Worm (Caenorhabditis elegans) whole organism, mixed stage, embryonic: ENCODE measurements around the gene rpn-9.

ENCODE experiments used
- blmp-1 ChIP-seq: fragments of 150-350 bp; optimal IDR thresholded peaks from 2 replicates; lab custom pipeline; 2014; ENCODE audit warnings: missing biosample characterization, missing genetic modification characterization
- ces-1 ChIP-seq: fragments of 150-350 bp; optimal IDR thresholded peaks from 2 replicates; lab custom pipeline; 2014; ENCODE audit warnings: missing biosample characterization, missing genetic modification reagents, missing genetic modification characterization
- drap-1 ChIP-seq: fragments of 200-800 bp; sonication (Bioruptor generic); optimal IDR thresholded peaks from 3 replicates; lab custom pipeline; 2018; ENCODE audit warnings: mild to moderate bottlenecking, missing genetic modification characterization, missing compliant biosample characterization
- elt-1 ChIP-seq: sonication (generic microtip); optimal IDR thresholded peaks from 2 replicates; lab custom pipeline; 2017; ENCODE audit warnings: missing genetic modification characterization, mild to moderate bottlenecking, missing compliant biosample characterization, antibody characterized with exemption, moderate library complexity, borderline replicate concordance; ENCODE audit not compliant: insufficient read depth
- mab-5 ChIP-seq: fragments of 150-350 bp; optimal IDR thresholded peaks from 2 replicates; lab custom pipeline; 2014; ENCODE audit warnings: missing biosample characterization, missing genetic modification characterization
- mep-1 ChIP-seq: fragments of 150-350 bp; optimal IDR thresholded peaks from 2 replicates; lab custom pipeline; 2017; ENCODE audit warnings: missing biosample characterization, missing genetic modification reagents, missing genetic modification characterization, inconsistent platforms
- nhr-237 ChIP-seq: fragments of 150-350 bp; optimal IDR thresholded peaks from 2 replicates; lab custom pipeline; 2014; ENCODE audit warnings: missing biosample characterization, missing genetic modification characterization
- snpc-4 ChIP-seq: fragments of 150-350 bp; optimal IDR thresholded peaks from 2 replicates; lab custom pipeline; 2014; ENCODE audit warnings: missing biosample characterization, missing genetic modification characterization
- sptf-1 ChIP-seq: sonication (generic microtip); optimal IDR thresholded peaks from 2 replicates; lab custom pipeline; 2017; ENCODE audit warnings: mild to moderate bottlenecking, missing genetic modification characterization, moderate library complexity, missing compliant biosample characterization
- unc-62 ChIP-seq: fragments of 150-350 bp; optimal IDR thresholded peaks from 2 replicates; lab custom pipeline; 2014; ENCODE audit warnings: missing biosample characterization, missing genetic modification reagents, missing genetic modification characterization
- ztf-11 ChIP-seq: fragments of 150-350 bp; optimal IDR thresholded peaks from 2 replicates; lab custom pipeline; 2014; ENCODE audit warnings: missing biosample characterization, missing genetic modification characterization

DNA sequence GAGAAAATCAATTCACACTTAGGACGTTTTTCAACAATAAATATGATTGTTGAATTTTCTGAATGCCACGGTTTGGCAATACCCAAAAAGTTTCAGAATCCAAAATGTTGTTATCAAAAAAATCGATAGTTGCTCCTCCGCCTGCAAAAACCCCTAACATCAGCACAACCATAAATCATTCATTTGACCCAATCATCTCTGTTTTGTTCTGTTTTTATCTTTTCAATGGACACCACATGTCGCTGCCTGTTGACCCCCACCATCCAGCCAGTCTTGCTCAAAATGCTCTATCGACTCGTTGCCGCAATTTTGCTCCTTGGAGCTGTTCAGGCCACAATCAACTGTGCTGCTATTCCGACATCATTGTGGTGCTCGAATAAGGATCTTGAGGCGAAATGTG is 50.7 kb downstream of the rpn-9 start, which contains the start of gene F37H8.5:
- TF ChIP-seq ces-1 (GFP tag; lab: Kevin White, UChicago) (no peak), nhr-237 (tag; lab: Kevin White, UChicago) (no peak), blmp-1 (tag; lab: Kevin White, UChicago) (no peak), ztf-11 (no peak), mep-1 (tag; lab: Kevin White, UChicago) (no peak), sptf-1 (no peak), drap-1 (GFP tag; lab: Kevin White, UChicago) (no peak), snpc-4 (tag; lab: Kevin White, UChicago) (no peak), elt-1 (no peak), unc-62 (peak; percentile 13), mab-5 (tag; lab: Kevin White, UChicago) (no peak)
